Worm (Caenorhabditis elegans) whole organism, L4 larva: ENCODE results near the gene sca-1.

ENCODE experiments used
- egl-27 ChIP-seq: sonication (generic microtip); optimal IDR thresholded peaks from 3 replicates; lab custom pipeline; 2017; ENCODE audit warnings: missing biosample characterization, missing genetic modification reagents, missing genetic modification characterization
- nhr-41 ChIP-seq: fragments of 200-800 bp; sonication (Bioruptor generic); IDR thresholded peaks from 2 replicates; pipeline ENCODE4 v1.3.6; 2022; ENCODE audit warnings: missing genetic modification reagents, missing genetic modification characterization, missing compliant biosample characterization
- nhr-6 ChIP-seq: fragments of 150-350 bp; optimal IDR thresholded peaks from 2 replicates; lab custom pipeline; 2014; ENCODE audit warnings: missing biosample characterization, missing genetic modification characterization
- sdz-12 ChIP-seq: fragments of 200-800 bp; sonication (Bioruptor generic); optimal IDR thresholded peaks from 2 replicates; lab custom pipeline; 2018; ENCODE audit warnings: mild to moderate bottlenecking, missing genetic modification characterization, missing compliant biosample characterization

DNA sequence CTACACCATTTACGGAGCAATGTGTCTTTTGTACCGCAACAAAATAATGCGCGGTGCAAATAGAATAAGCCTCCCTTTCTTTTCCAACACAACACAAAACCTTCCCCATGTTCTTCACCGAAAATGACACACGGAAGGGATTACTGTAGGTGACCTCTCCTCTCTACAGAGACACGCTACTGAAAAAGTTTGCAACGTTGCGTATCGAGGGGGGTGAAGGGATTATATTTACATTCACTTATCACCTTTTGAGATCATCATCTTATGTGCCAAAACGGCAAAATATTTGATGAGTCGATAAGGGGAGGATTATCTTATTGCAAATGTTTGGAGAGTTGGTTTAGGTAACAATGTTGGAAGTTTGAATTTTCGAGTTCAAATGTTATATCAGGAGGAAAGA lies 33.6 kb downstream of the sca-1 start:
- TF ChIP-seq egl-27 (tag; lab: Kevin White, UChicago): no peak
- no peak for TF ChIP-seq nhr-41 (GFP tag; lab: Robert Waterston, UW)
- no peak for TF ChIP-seq sdz-12 (GFP tag; lab: Kevin White, UChicago)
- no peak for TF ChIP-seq nhr-6 (tag; lab: Kevin White, UChicago)
